ENCODE assay signal across 3 worm cellular contexts in genomic region chrII:9591071-9591470, ce11.
TF ChIP-seq lines count a peak whose summit lies in the region.

Gene E02H1.1, minus strand, starts transcription at chrII:9591164.
Gene tag-124, plus strand, starts transcription at chrII:9591292.

TF ChIP-seq in whole organism, L2 larva, 48 proteins besides CTCF, POLR2A, EP300 and RAD21 (continued from another document):
- TF ChIP-seq lin-39 (tag; optimal IDR thresholded peaks at IDR 0.05; lab: Kevin White, UChicago) (no peak), nhr-10 (tag; optimal IDR thresholded peaks at IDR 0.05; lab: Kevin White, UChicago) (no peak), ceh-16 (tag; optimal IDR thresholded peaks at IDR 0.05; lab: Kevin White, UChicago) (no peak), snpc-4 (tag; optimal IDR thresholded peaks at IDR 0.05; lab: Kevin White, UChicago) (peak; percentile 49), Y55F3AM.14 (GFP tag; optimal IDR thresholded peaks at IDR 0.05; lab: Kevin White, UChicago) (no peak), lin-13 (GFP tag; optimal IDR thresholded peaks at IDR 0.05; lab: Kevin White, UChicago) (peak; percentile 51), unc-39 (tag; optimal IDR thresholded peaks at IDR 0.05; lab: Kevin White, UChicago) (no peak), R02D3.7 (tag; optimal IDR thresholded peaks at IDR 0.05; lab: Kevin White, UChicago) (no peak), unc-55 (GFP tag; optimal IDR thresholded peaks at IDR 0.05; lab: Kevin White, UChicago) (peak; percentile 89), lsy-2 (tag; optimal IDR thresholded peaks at IDR 0.05; lab: Kevin White, UChicago) (peak; percentile 67 to 89), ztf-4 (tag; optimal IDR thresholded peaks at IDR 0.05; lab: Kevin White, UChicago) (no peak), crh-2 (tag; optimal IDR thresholded peaks at IDR 0.05; lab: Kevin White, UChicago) (peak; percentile 72), nhr-25 (tag; optimal IDR thresholded peaks at IDR 0.05; lab: Kevin White, UChicago) (peak; percentile 77), ZK546.5 (tag; optimal IDR thresholded peaks at IDR 0.05; lab: Kevin White, UChicago) (no peak), ztf-11 (tag; optimal IDR thresholded peaks at IDR 0.05; lab: Kevin White, UChicago) (no peak), elt-3 (tag; optimal IDR thresholded peaks at IDR 0.05; lab: Kevin White, UChicago) (no peak), mab-5 (tag; optimal IDR thresholded peaks at IDR 0.05; lab: Kevin White, UChicago) (peak; percentile 69), nhr-21 (tag; optimal IDR thresholded peaks at IDR 0.05; lab: Kevin White, UChicago) (peak; percentile 66), gmeb-1 (tag; optimal IDR thresholded peaks at IDR 0.05; lab: Kevin White, UChicago) (peak; percentile 61), ama-1 (optimal IDR thresholded peaks at IDR 0.05; lab: Kevin White, UChicago) (no peak), dmd-4 (tag; optimal IDR thresholded peaks at IDR 0.05; lab: Kevin White, UChicago) (no peak), ztf-1 (GFP tag; conservative IDR thresholded peaks at IDR 0.05; lab: Robert Waterston, UW) (no peak), nhr-23 (tag; optimal IDR thresholded peaks at IDR 0.05; lab: Kevin White, UChicago) (no peak), elt-1 (tag; optimal IDR thresholded peaks at IDR 0.05; lab: Kevin White, UChicago) (no peak), sem-4 (tag; optimal IDR thresholded peaks at IDR 0.05; lab: Kevin White, UChicago) (peak; percentile 66)
TF ChIP-seq in whole organism, L2 larva: peak in this region for 19.

TF ChIP-seq in whole organism, L4 larva, 104 proteins besides CTCF, POLR2A, EP300 and RAD21 (continued from another document and continues in another):
- peak; percentile 82 for TF ChIP-seq T20F7.1 (GFP tag; optimal IDR thresholded peaks at IDR 0.05; lab: Kevin White, UChicago)
- peak; percentile 73 for TF ChIP-seq dmd-6 (GFP tag; IDR thresholded peaks at IDR 0.05; lab: Robert Waterston, UW)
- no peak for TF ChIP-seq unc-39 (tag; optimal IDR thresholded peaks at IDR 0.05; lab: Kevin White, UChicago)
- TF ChIP-seq ces-1 (GFP tag; optimal IDR thresholded peaks at IDR 0.05; lab: Kevin White, UChicago), result no peak
- no peak for TF ChIP-seq mdt-29 (GFP tag; IDR thresholded peaks at IDR 0.05; lab: Robert Waterston, UW)
- TF ChIP-seq nhr-76 (tag; optimal IDR thresholded peaks at IDR 0.05; lab: Kevin White, UChicago), result no peak
- no peak for TF ChIP-seq unc-62 (GFP tag; optimal IDR thresholded peaks at IDR 0.05 in 1 of 2; lab: Kevin White, UChicago)
- TF ChIP-seq unc-62 (tag; optimal IDR thresholded peaks at IDR 0.05; lab: Kevin White, UChicago), result no peak
- no peak for TF ChIP-seq daf-19 (GFP tag; conservative IDR thresholded peaks at IDR 0.05; lab: Robert Waterston, UW)
- TF ChIP-seq hif-1 (tag; optimal IDR thresholded peaks at IDR 0.05; lab: Kevin White, UChicago), result peak in 1 of 2 experiments; percentile 90
- TF ChIP-seq madf-5 (GFP tag; IDR thresholded peaks at IDR 0.05; lab: Robert Waterston, UW), result no peak
- TF ChIP-seq daf-8 (GFP tag; IDR thresholded peaks at IDR 0.05; lab: Robert Waterston, UW), result no peak
- no peak for TF ChIP-seq zag-1 (tag; optimal IDR thresholded peaks at IDR 0.05; lab: Kevin White, UChicago)
- TF ChIP-seq D1046.2 (GFP tag; IDR thresholded peaks at IDR 0.05; lab: Robert Waterston, UW), result no peak
- TF ChIP-seq F26F4.8 (GFP tag; conservative IDR thresholded peaks at IDR 0.05; lab: Robert Waterston, UW), result no peak
- TF ChIP-seq pqm-1 (tag; optimal IDR thresholded peaks at IDR 0.05; lab: Kevin White, UChicago), result no peak
- peak; percentile 78 for TF ChIP-seq zip-2 (tag; optimal IDR thresholded peaks at IDR 0.05; lab: Kevin White, UChicago)
- TF ChIP-seq lin-39 (tag; optimal IDR thresholded peaks at IDR 0.05; lab: Kevin White, UChicago), result no peak
- no peak for TF ChIP-seq daf-12 (tag; optimal IDR thresholded peaks at IDR 0.05; lab: Kevin White, UChicago)
- no peak for TF ChIP-seq nhr-42 (GFP tag; IDR thresholded peaks at IDR 0.05; lab: Robert Waterston, UW)
- no peak for TF ChIP-seq zfp-2 (tag; optimal IDR thresholded peaks at IDR 0.05; lab: Kevin White, UChicago)
- 0 out of 2 replicates have a peak, but pooled peaks have one; percentile 31 for TF ChIP-seq ctbp-1 (GFP tag; IDR thresholded peaks at IDR 0.05; lab: Robert Waterston, UW)
- no peak for TF ChIP-seq nhr-111 (GFP tag; optimal IDR thresholded peaks at IDR 0.05; lab: Kevin White, UChicago)
- TF ChIP-seq ZK546.5 (tag; optimal IDR thresholded peaks at IDR 0.05; lab: Kevin White, UChicago), result no peak
- no peak for TF ChIP-seq mdl-1 (tag; optimal IDR thresholded peaks at IDR 0.05; lab: Kevin White, UChicago)
- peak; percentile 45 for TF ChIP-seq F49E8.2 (tag; optimal IDR thresholded peaks at IDR 0.05; lab: Kevin White, UChicago; ENCODE audit: borderline replicate concordance)
- peak; percentile 33 for TF ChIP-seq nhr-48 (tag; optimal IDR thresholded peaks at IDR 0.05; lab: Kevin White, UChicago)
- no peak for TF ChIP-seq ama-1 (optimal IDR thresholded peaks at IDR 0.05; lab: Kevin White, UChicago)
- no peak for TF ChIP-seq egl-43 (GFP tag; IDR thresholded peaks at IDR 0.05; lab: Robert Waterston, UW)
- TF ChIP-seq lin-38 (GFP tag; IDR thresholded peaks at IDR 0.05; lab: Robert Waterston, UW), result peak; percentile 62
- peak; percentile 66 for TF ChIP-seq madf-9 (GFP tag; conservative IDR thresholded peaks at IDR 0.05; lab: Robert Waterston, UW)
- TF ChIP-seq lir-3 (tag; optimal IDR thresholded peaks at IDR 0.05; lab: Kevin White, UChicago), result no peak
- no peak for TF ChIP-seq Y5F2A.4 (GFP tag; optimal IDR thresholded peaks at IDR 0.05; lab: Kevin White, UChicago)
- no peak for TF ChIP-seq snpc-1.2 (GFP tag; IDR thresholded peaks at IDR 0.05; lab: Robert Waterston, UW)
- peak; percentile 35 for TF ChIP-seq nhr-28 (tag; optimal IDR thresholded peaks at IDR 0.05; lab: Kevin White, UChicago)
- no peak for TF ChIP-seq F44E2.7 (GFP tag; IDR thresholded peaks at IDR 0.05; lab: Robert Waterston, UW)
- peak in 1 of 2 experiments; percentile 11 for TF ChIP-seq daf-16 (GFP tag; optimal IDR thresholded peaks at IDR 0.05; lab: Kevin White, UChicago)
- peak; percentile 23 for TF ChIP-seq daf-16 (tag; optimal IDR thresholded peaks at IDR 0.05; lab: Kevin White, UChicago)
- TF ChIP-seq skn-1 (tag; optimal IDR thresholded peaks at IDR 0.05; lab: Kevin White, UChicago), result no peak
- TF ChIP-seq ceh-82 (tag; optimal IDR thresholded peaks at IDR 0.05; lab: Kevin White, UChicago), result no peak
- TF ChIP-seq nhr-237 (tag; optimal IDR thresholded peaks at IDR 0.05; lab: Kevin White, UChicago), result no peak
- TF ChIP-seq hlh-30 (tag; optimal IDR thresholded peaks at IDR 0.05; lab: Kevin White, UChicago; ENCODE audit: insufficient read depth), result peak; percentile 42
- TF ChIP-seq rbr-2 (tag; optimal IDR thresholded peaks at IDR 0.05; lab: Kevin White, UChicago), result peak; percentile 46
- no peak for TF ChIP-seq Y75B8A.6 (GFP tag; IDR thresholded peaks at IDR 0.05; lab: Robert Waterston, UW)
- peak; percentile 49; the same call in 1 of the 2 replicates for TF ChIP-seq ceh-20 (GFP tag; IDR thresholded peaks at IDR 0.05; lab: Robert Waterston, UW)
- TF ChIP-seq dmd-8 (GFP tag; IDR thresholded peaks at IDR 0.05; lab: Robert Waterston, UW), result no peak
- no peak for TF ChIP-seq jun-1 (tag; optimal IDR thresholded peaks at IDR 0.05; lab: Kevin White, UChicago)
- TF ChIP-seq nhr-6 (tag; optimal IDR thresholded peaks at IDR 0.05; lab: Kevin White, UChicago), result peak; percentile 19
- TF ChIP-seq pha-4 (GFP tag; IDR thresholded peaks at IDR 0.05; lab: Robert Waterston, UW), result 0 out of 2 replicates have a peak, but pooled peaks have one; percentile 9
- TF ChIP-seq pha-4 (tag; optimal IDR thresholded peaks at IDR 0.05; lab: Kevin White, UChicago), result peak; percentile 49
- peak; percentile 79 for TF ChIP-seq dpl-1 (GFP tag; optimal IDR thresholded peaks at IDR 0.05; lab: Kevin White, UChicago)
- peak; percentile 93 for TF ChIP-seq dmd-9 (GFP tag; IDR thresholded peaks at IDR 0.05; lab: Robert Waterston, UW)
- no peak for TF ChIP-seq zip-11 (GFP tag; IDR thresholded peaks at IDR 0.05; lab: Robert Waterston, UW)
- no peak for TF ChIP-seq gei-8 (GFP tag; optimal IDR thresholded peaks at IDR 0.05; lab: Kevin White, UChicago)
- no peak for TF ChIP-seq lin-15B (tag; optimal IDR thresholded peaks at IDR 0.05; lab: Kevin White, UChicago)
- no peak for TF ChIP-seq ceh-28 (tag; optimal IDR thresholded peaks at IDR 0.05; lab: Kevin White, UChicago)
- no peak for TF ChIP-seq nhr-41 (GFP tag; IDR thresholded peaks at IDR 0.05; lab: Robert Waterston, UW)

TF ChIP-seq in whole organism, late embryonic, 69 proteins besides CTCF, POLR2A, EP300 and RAD21 (continued from another document):
- TF ChIP-seq eyg-1 (tag; optimal IDR thresholded peaks at IDR 0.05; lab: Kevin White, UChicago), result peak; percentile 1
- peak; percentile 93 for TF ChIP-seq C08G9.2 (tag; optimal IDR thresholded peaks at IDR 0.05; lab: Kevin White, UChicago)
- peak; percentile 58 for TF ChIP-seq rnt-1 (tag; optimal IDR thresholded peaks at IDR 0.05; lab: Kevin White, UChicago)
- peak; percentile 89 for TF ChIP-seq ets-4 (tag; optimal IDR thresholded peaks at IDR 0.05; lab: Kevin White, UChicago)
